Worm (Caenorhabditis elegans) whole organism, L4 larva: ENCODE data around the gene mrps-9.

Experiments used
- T20F7.1 ChIP-seq: fragments of 200-800 bp; sonication (Bioruptor generic); optimal IDR thresholded peaks from 2 replicates; lab custom pipeline; 2018; ENCODE audit warnings: mild to moderate bottlenecking, missing genetic modification characterization, missing compliant biosample characterization
- T26A8.4 ChIP-seq: fragments of 200-800 bp; sonication (Bioruptor generic); IDR thresholded peaks from 2 replicates; pipeline ENCODE4 v1.3.6; 2022; ENCODE audit warnings: missing genetic modification characterization, missing compliant biosample characterization
- Y105C5A.15 ChIP-seq: fragments of 200-800 bp; sonication (Bioruptor generic); IDR thresholded peaks from 2 replicates; pipeline ENCODE4 v1.3.6; 2022; ENCODE audit warnings: missing genetic modification characterization, missing compliant biosample characterization
- ZK337.2 ChIP-seq: fragments of 200-800 bp; sonication (Bioruptor generic); IDR thresholded peaks from 2 replicates; pipeline ENCODE4 v1.3.6; 2022; ENCODE audit warnings: missing genetic modification reagents, missing genetic modification characterization, missing compliant biosample characterization
- aha-1 ChIP-seq: fragments of 150-350 bp; peaks from one replicate; lab custom pipeline; 2014; ENCODE audit warnings: missing biosample characterization, missing genetic modification characterization
- aly-2 ChIP-seq: sonication (generic microtip); optimal IDR thresholded peaks from 2 replicates; lab custom pipeline; 2018; ENCODE audit warnings: missing biosample characterization, missing genetic modification characterization
- attf-4 ChIP-seq: sonication (generic microtip); optimal IDR thresholded peaks from 3 replicates; lab custom pipeline; 2017; ENCODE audit warnings: missing biosample characterization, missing genetic modification characterization
- ceh-20 ChIP-seq: fragments of 200-800 bp; sonication (Bioruptor generic); IDR thresholded peaks from 2 replicates; pipeline ENCODE4 v1.3.6; 2022; ENCODE audit warnings: missing genetic modification reagents, missing genetic modification characterization, missing compliant biosample characterization
- ceh-28 ChIP-seq: fragments of 150-350 bp; optimal IDR thresholded peaks from 2 replicates; lab custom pipeline; 2014; ENCODE audit warnings: missing biosample characterization, missing genetic modification reagents, missing genetic modification characterization
- ceh-32 ChIP-seq: sonication (generic microtip); optimal IDR thresholded peaks from 2 replicates; lab custom pipeline; 2016; ENCODE audit warnings: mild to moderate bottlenecking, missing genetic modification characterization, missing compliant biosample characterization; ENCODE audit not compliant: poor library complexity
- ceh-62 ChIP-seq: sonication (generic microtip); optimal IDR thresholded peaks from 2 replicates; lab custom pipeline; 2017; ENCODE audit warnings: missing biosample characterization, missing genetic modification characterization
- ceh-82 ChIP-seq: sonication (generic microtip); optimal IDR thresholded peaks from 2 replicates; lab custom pipeline; 2017; ENCODE audit warnings: missing biosample characterization, missing genetic modification characterization
- ces-1 ChIP-seq: fragments of 150-350 bp; sonication (generic microtip); optimal IDR thresholded peaks from 4 replicates; lab custom pipeline; 2014; ENCODE audit warnings: missing biosample characterization, missing genetic modification reagents, missing genetic modification characterization
- daf-12 ChIP-seq: fragments of 150-350 bp; optimal IDR thresholded peaks from 2 replicates; lab custom pipeline; 2014; ENCODE audit warnings: missing biosample characterization, missing genetic modification reagents, missing genetic modification characterization
- daf-16 ChIP-seq, 3 experiments: sonication (generic microtip); optimal IDR thresholded peaks; 2 replicates each; lab custom pipeline; 2016 to 2017; ENCODE audit warnings: missing genetic modification characterization in 3 of 3, missing genetic modification reagents in 3 of 3, mild to moderate bottlenecking in 2 of 3, missing compliant biosample characterization in 2 of 3, missing biosample characterization in 1 of 3, moderate library complexity in 1 of 3
- daf-8 ChIP-seq: fragments of 200-800 bp; sonication (Bioruptor generic); IDR thresholded peaks from 2 replicates; pipeline ENCODE4 v1.3.6; 2022; ENCODE audit warnings: missing genetic modification characterization, missing compliant biosample characterization
- dmd-9 ChIP-seq: fragments of 200-800 bp; sonication (Bioruptor generic); IDR thresholded peaks from 2 replicates; pipeline ENCODE4 v1.3.6; 2022; ENCODE audit warnings: missing genetic modification reagents, missing genetic modification characterization, missing compliant biosample characterization
- dve-1 ChIP-seq: sonication (generic microtip); optimal IDR thresholded peaks from 2 replicates; lab custom pipeline; 2017; ENCODE audit warnings: antibody characterized with exemption, mild to moderate bottlenecking, missing genetic modification characterization, missing compliant biosample characterization; ENCODE audit not compliant: insufficient read depth
- egl-43 ChIP-seq: fragments of 200-800 bp; sonication (Bioruptor generic); IDR thresholded peaks from 2 replicates; pipeline ENCODE4 v1.3.6; 2022; ENCODE audit warnings: missing genetic modification reagents, missing genetic modification characterization, missing compliant biosample characterization
- fos-1 ChIP-seq: fragments of 150-350 bp; optimal IDR thresholded peaks from 2 replicates; lab custom pipeline; 2014; ENCODE audit warnings: missing biosample characterization, missing genetic modification characterization
- hlh-11 ChIP-seq: fragments of 200-800 bp; sonication (Bioruptor generic); optimal IDR thresholded peaks from 2 replicates; lab custom pipeline; 2018; ENCODE audit warnings: mild to moderate bottlenecking, missing genetic modification characterization, missing compliant biosample characterization
- hlh-30 ChIP-seq: sonication (generic microtip); optimal IDR thresholded peaks from 2 replicates; lab custom pipeline; 2017; ENCODE audit warnings: antibody characterized with exemption, mild to moderate bottlenecking, missing genetic modification characterization, missing compliant biosample characterization; ENCODE audit not compliant: insufficient read depth
- lsy-2 ChIP-seq, 2 experiments: fragments of 150-350 bp in 1 of 2; sonication (generic microtip) in 1 of 2; optimal IDR thresholded peaks; 2 replicates each; lab custom pipeline; 2014 to 2017; ENCODE audit warnings: missing biosample characterization in 2 of 2, missing genetic modification characterization in 2 of 2
- madf-5 ChIP-seq, 2 experiments: fragments of 200-800 bp; sonication (Bioruptor generic); IDR thresholded peaks; 2 replicates each; pipeline ENCODE4 v1.3.6; 2022; ENCODE audit warnings: missing compliant biosample characterization in 2 of 2, missing genetic modification characterization in 2 of 2
- mdt-29 ChIP-seq: fragments of 200-800 bp; sonication (Bioruptor generic); IDR thresholded peaks from 2 replicates; pipeline ENCODE4 v1.3.6; 2022; ENCODE audit warnings: missing genetic modification reagents, missing genetic modification characterization, missing compliant biosample characterization
- mes-2 ChIP-seq: sonication (generic microtip); optimal IDR thresholded peaks from 2 replicates; lab custom pipeline; 2016; ENCODE audit warnings: missing genotype, mild to moderate bottlenecking, missing genetic modification characterization, missing compliant biosample characterization; ENCODE audit not compliant: poor library complexity, severe bottlenecking
- nhr-102 ChIP-seq: sonication (generic microtip); optimal IDR thresholded peaks from 2 replicates; lab custom pipeline; 2016; ENCODE audit warnings: mild to moderate bottlenecking, missing genetic modification characterization, moderate library complexity, missing compliant biosample characterization
- nhr-237 ChIP-seq: sonication (generic microtip); optimal IDR thresholded peaks from 2 replicates; lab custom pipeline; 2017; ENCODE audit warnings: missing biosample characterization, missing genetic modification characterization
- nhr-25 ChIP-seq: sonication (generic microtip); optimal IDR thresholded peaks from 2 replicates; lab custom pipeline; 2017; ENCODE audit warnings: missing genetic modification characterization, mild to moderate bottlenecking, missing compliant biosample characterization, antibody characterized with exemption, moderate library complexity, borderline replicate concordance; ENCODE audit not compliant: insufficient read depth
- nhr-28 ChIP-seq: fragments of 150-350 bp; optimal IDR thresholded peaks from 2 replicates; lab custom pipeline; 2014; ENCODE audit warnings: missing biosample characterization, missing genetic modification characterization
- nhr-6 ChIP-seq: fragments of 150-350 bp; optimal IDR thresholded peaks from 2 replicates; lab custom pipeline; 2014; ENCODE audit warnings: missing biosample characterization, missing genetic modification characterization
- nhr-76 ChIP-seq: fragments of 150-350 bp; optimal IDR thresholded peaks from 2 replicates; lab custom pipeline; 2014; ENCODE audit warnings: missing biosample characterization, missing genetic modification characterization
- nhr-77 ChIP-seq: fragments of 150-350 bp; optimal IDR thresholded peaks from 2 replicates; lab custom pipeline; 2014; ENCODE audit warnings: missing biosample characterization, missing genetic modification characterization
- php-3 ChIP-seq: fragments of 200-800 bp; sonication (Bioruptor generic); IDR thresholded peaks from 2 replicates; pipeline ENCODE4 v1.3.6; 2022; ENCODE audit warnings: missing genetic modification reagents, missing genetic modification characterization, missing compliant biosample characterization
- pqm-1 ChIP-seq: sonication (generic microtip); optimal IDR thresholded peaks from 2 replicates; lab custom pipeline; 2017; ENCODE audit warnings: missing biosample characterization, missing genetic modification characterization
- saeg-2 ChIP-seq: fragments of 200-800 bp; sonication (Bioruptor generic); IDR thresholded peaks from 2 replicates; pipeline ENCODE4 v1.3.6; 2022; ENCODE audit warnings: missing genetic modification reagents, missing genetic modification characterization, missing compliant biosample characterization
- set-16 ChIP-seq: fragments of 200-800 bp; sonication (Bioruptor generic); IDR thresholded peaks from 2 replicates; pipeline ENCODE4 v1.3.6; 2022; ENCODE audit warnings: missing genetic modification reagents, missing genetic modification characterization, missing compliant biosample characterization
- snpc-4 ChIP-seq: fragments of 150-350 bp; optimal IDR thresholded peaks from 2 replicates; lab custom pipeline; 2014; ENCODE audit warnings: missing biosample characterization, missing genetic modification characterization
- unc-62 ChIP-seq, 3 experiments: fragments of 150-350 bp in 1 of 3; sonication (generic microtip); optimal IDR thresholded peaks in 2 of 3; peaks in 1 of 3; 1 replicate in 1 of 3; 2 replicates in 2 of 3; lab custom pipeline; 2014 to 2017; ENCODE audit warnings: missing biosample characterization in 3 of 3, missing genetic modification characterization in 3 of 3, missing genetic modification reagents in 3 of 3, missing genotype in 1 of 3
- zag-1 ChIP-seq: fragments of 150-350 bp; optimal IDR thresholded peaks from 2 replicates; lab custom pipeline; 2014; ENCODE audit warnings: missing biosample characterization, missing genetic modification characterization

The mrps-9 gene

ce11 chrIII:8298216-8298920 is 32.5 kb downstream of the mrps-9 start:
- TF ChIP-seq php-3 (GFP tag; lab: Robert Waterston, UW) (peak; percentile 58; the same call in 1 of the 2 replicates), aha-1 (tag; lab: Kevin White, UChicago) (peak; percentile 88), ZK337.2 (GFP tag; lab: Robert Waterston, UW) (no peak), daf-16 (GFP tag; optimal IDR thresholded peaks at IDR 0.05; lab: Kevin White, UChicago) (no peak), daf-16 (tag; optimal IDR thresholded peaks at IDR 0.05; lab: Kevin White, UChicago) (peak; percentile 36), snpc-4 (no peak), unc-62 (GFP tag; optimal IDR thresholded peaks at IDR 0.05 in 1 of 2; lab: Kevin White, UChicago) (peak in 1 of 2 experiments; percentile 54), unc-62 (tag; optimal IDR thresholded peaks at IDR 0.05; lab: Kevin White, UChicago) (no peak), hlh-11 (tag; lab: Kevin White, UChicago) (peak; percentile 1), ceh-28 (tag; lab: Kevin White, UChicago) (no peak), dmd-9 (no peak)

- no peak for TF ChIP-seq nhr-102 (tag; lab: Kevin White, UChicago)
Observed at ce11 chrIII:8299078-8299587, 33.3 kb downstream of the mrps-9 start.

ce11 chrIII:8299734-8300133 is 33.9 kb downstream of the mrps-9 start:
- TF ChIP-seq mdt-29 (GFP tag; lab: Robert Waterston, UW): no peak
- TF ChIP-seq aha-1 (tag; lab: Kevin White, UChicago): peak; percentile 52
- TF ChIP-seq daf-16 (GFP tag; optimal IDR thresholded peaks at IDR 0.05; lab: Kevin White, UChicago): no peak
- peak; percentile 62 for TF ChIP-seq daf-16 (tag; optimal IDR thresholded peaks at IDR 0.05; lab: Kevin White, UChicago)
- TF ChIP-seq lsy-2 (tag; optimal IDR thresholded peaks at IDR 0.05; lab: Kevin White, UChicago): no peak
- no peak for TF ChIP-seq Y105C5A.15
- no peak for TF ChIP-seq nhr-28 (tag; lab: Kevin White, UChicago)
- no peak for TF ChIP-seq T26A8.4 (GFP tag; lab: Robert Waterston, UW)
- peak; percentile 67 for TF ChIP-seq pqm-1 (tag; lab: Kevin White, UChicago)
- no peak for TF ChIP-seq madf-5 (GFP tag; IDR thresholded peaks at IDR 0.05; lab: Robert Waterston, UW)
- 0 out of 2 replicates have a peak, but pooled peaks have one; percentile 43 for TF ChIP-seq php-3 (GFP tag; lab: Robert Waterston, UW)
- TF ChIP-seq dve-1 (tag; lab: Kevin White, UChicago): peak; percentile 50
- no peak for TF ChIP-seq daf-8 (GFP tag; lab: Robert Waterston, UW)
- TF ChIP-seq daf-12 (tag; lab: Kevin White, UChicago): no peak
- no peak for TF ChIP-seq nhr-6 (tag; lab: Kevin White, UChicago)
- TF ChIP-seq nhr-77 (tag; lab: Kevin White, UChicago): peak; percentile 14
- peak; percentile 8 for TF ChIP-seq T20F7.1 (GFP tag; lab: Kevin White, UChicago)

- no peak for TF ChIP-seq egl-43
- no peak for TF ChIP-seq ceh-20 (GFP tag; lab: Robert Waterston, UW)
- no peak for TF ChIP-seq madf-5 (GFP tag; IDR thresholded peaks at IDR 0.05; lab: Robert Waterston, UW)
- TF ChIP-seq ceh-62 (tag; lab: Kevin White, UChicago): no peak
- no peak for TF ChIP-seq ceh-32 (tag; lab: Kevin White, UChicago)
- TF ChIP-seq nhr-25 (tag; lab: Kevin White, UChicago): no peak
- no peak for TF ChIP-seq mes-2 (tag; lab: Kevin White, UChicago)
- no peak for TF ChIP-seq zag-1
- TF ChIP-seq fos-1: no peak
- TF ChIP-seq aly-2: no peak
- no peak for TF ChIP-seq saeg-2 (GFP tag; lab: Robert Waterston, UW)
- no peak for TF ChIP-seq attf-4 (tag; lab: Kevin White, UChicago)
- no peak for TF ChIP-seq nhr-76 (tag; lab: Kevin White, UChicago)
- no peak for TF ChIP-seq ces-1 (GFP tag; lab: Kevin White, UChicago)
- no peak for TF ChIP-seq nhr-77 (tag; lab: Kevin White, UChicago)
- TF ChIP-seq ceh-82: no peak
- no peak for TF ChIP-seq nhr-6 (tag; lab: Kevin White, UChicago)
- TF ChIP-seq hlh-30 (tag; lab: Kevin White, UChicago): no peak
- TF ChIP-seq set-16 (GFP tag; lab: Robert Waterston, UW): no peak
- no peak for TF ChIP-seq nhr-237 (tag; lab: Kevin White, UChicago)
Observed at ce11 chrIII:8300860-8301396, 35.1 kb downstream of the mrps-9 start.
